Fruit fly (Drosophila melanogaster) whole organism, wandering third instar larva: ENCODE results near the gene Glut1.

Experiments
- br ChIP-seq: fragments of 200-800 bp; sonication (Bioruptor generic); optimal IDR thresholded peaks from 2 replicates; lab custom pipeline; 2016; ENCODE audit warnings: missing biosample characterization, missing genetic modification characterization
- h ChIP-seq: fragments of 200-800 bp; sonication (Bioruptor generic); optimal IDR thresholded peaks from 3 replicates; lab custom pipeline; 2016; ENCODE audit warnings: missing biosample characterization, mild to moderate bottlenecking, missing genetic modification characterization
- usp ChIP-seq: fragments of >200 bp; optimal IDR thresholded peaks from 2 replicates; lab custom pipeline; 2017; ENCODE audit warnings: missing biosample characterization, missing genetic modification characterization

dm6 chr3L:967822-968576 is 54.1 kb downstream of the Glut1 start:
- no peak for TF ChIP-seq br (GFP tag; lab: Kevin White, UChicago)
- TF ChIP-seq usp (GFP tag; lab: Kevin White, UChicago): no peak
- peak; percentile 70 for TF ChIP-seq h
